Fruit fly (Drosophila melanogaster) whole organism, embryonic: ENCODE measurements around the gene RpL10.

Source experiments
- Adf1 ChIP-seq: fragments of 200-800 bp; sonication (Bioruptor generic); IDR thresholded peaks from 2 replicates; pipeline ENCODE4 v1.3.6; 2022; ENCODE audit warnings: missing biosample characterization, missing genetic modification characterization
- Antp ChIP-seq: fragments of 200-800 bp; sonication (Bioruptor generic); optimal IDR thresholded peaks from 3 replicates; lab custom pipeline; 2016; ENCODE audit warnings: missing biosample characterization, missing genetic modification characterization
- Atf-2 ChIP-seq: fragments of 200-800 bp; sonication (Bioruptor generic); optimal IDR thresholded peaks from 2 replicates; lab custom pipeline; 2016; ENCODE audit warnings: missing biosample characterization, missing genetic modification characterization
- B-H1 ChIP-seq: fragments of 200-800 bp; sonication (Bioruptor generic); IDR thresholded peaks from 3 replicates; pipeline ENCODE4 v1.3.6; 2022; ENCODE audit warnings: missing biosample characterization, missing genetic modification characterization
- CG10274 ChIP-seq: fragments of 200-800 bp; sonication (Bioruptor generic); optimal IDR thresholded peaks from 3 replicates; lab custom pipeline; 2017; ENCODE audit warnings: missing biosample characterization, mild to moderate bottlenecking, missing genetic modification characterization
- CG12104 ChIP-seq: fragments of 200-800 bp; sonication (Bioruptor generic); optimal IDR thresholded peaks from 3 replicates; lab custom pipeline; 2016; ENCODE audit warnings: missing biosample characterization, missing genetic modification characterization
- CG12236 ChIP-seq: fragments of 200-800 bp; sonication (Bioruptor generic); optimal IDR thresholded peaks from 2 replicates; lab custom pipeline; 2016; ENCODE audit warnings: missing biosample characterization, missing genetic modification characterization
- CG12769 ChIP-seq: fragments of 200-800 bp; sonication (Bioruptor generic); optimal IDR thresholded peaks from 2 replicates; lab custom pipeline; 2019; ENCODE audit warnings: missing biosample characterization, mild to moderate bottlenecking, missing genetic modification characterization, moderate library complexity
- CG12942 ChIP-seq: fragments of 200-800 bp; sonication (Bioruptor generic); optimal IDR thresholded peaks from 3 replicates; lab custom pipeline; 2016; ENCODE audit warnings: missing biosample characterization, missing genetic modification characterization
- CG13424 ChIP-seq: fragments of 200-800 bp; sonication (Bioruptor generic); optimal IDR thresholded peaks from 2 replicates; lab custom pipeline; 2019; ENCODE audit warnings: missing biosample characterization, mild to moderate bottlenecking, missing genetic modification characterization, moderate library complexity
- CG15011 ChIP-seq: fragments of 200-800 bp; sonication (Bioruptor generic); optimal IDR thresholded peaks from 3 replicates; lab custom pipeline; 2018; ENCODE audit warnings: missing biosample characterization, mild to moderate bottlenecking, missing genetic modification characterization
- CG15269 ChIP-seq: fragments of 200-800 bp; sonication (Bioruptor generic); optimal IDR thresholded peaks from 2 replicates; lab custom pipeline; 2018; ENCODE audit warnings: missing biosample characterization, mild to moderate bottlenecking, missing genetic modification characterization, moderate library complexity
- CG16863 ChIP-seq: fragments of 200-800 bp; sonication (Bioruptor generic); optimal IDR thresholded peaks from 3 replicates; lab custom pipeline; 2016; ENCODE audit warnings: missing biosample characterization, missing genetic modification characterization
- CG17186 ChIP-seq: fragments of 200-800 bp; sonication (Bioruptor generic); optimal IDR thresholded peaks from 3 replicates; lab custom pipeline; 2017; ENCODE audit warnings: missing biosample characterization, missing genetic modification reagents, missing genetic modification characterization
- CG1792 ChIP-seq: fragments of 200-800 bp; sonication (Bioruptor generic); optimal IDR thresholded peaks from 2 replicates; lab custom pipeline; 2016; ENCODE audit warnings: missing biosample characterization, missing genetic modification characterization
- CG18764 ChIP-seq: fragments of 200-800 bp; sonication (Bioruptor generic); optimal IDR thresholded peaks from 3 replicates; lab custom pipeline; 2016; ENCODE audit warnings: missing biosample characterization, missing genetic modification characterization
- CG2116 ChIP-seq: fragments of 200-800 bp; sonication (Bioruptor generic); optimal IDR thresholded peaks from 3 replicates; lab custom pipeline; 2018; ENCODE audit warnings: missing biosample characterization, mild to moderate bottlenecking, missing genetic modification characterization
- CG2202 ChIP-seq: fragments of 200-800 bp; sonication (Bioruptor generic); optimal IDR thresholded peaks from 2 replicates; lab custom pipeline; 2018; ENCODE audit warnings: missing biosample characterization, mild to moderate bottlenecking, missing genetic modification characterization
- CG2712 ChIP-seq: fragments of 200-800 bp; optimal IDR thresholded peaks from 3 replicates; lab custom pipeline; 2019; ENCODE audit warnings: missing biosample characterization, mild to moderate bottlenecking, missing genetic modification characterization, moderate library complexity
- CG3281 ChIP-seq: fragments of 200-800 bp; sonication (Bioruptor generic); optimal IDR thresholded peaks from 3 replicates; lab custom pipeline; 2017; ENCODE audit warnings: missing biosample characterization, mild to moderate bottlenecking, missing genetic modification characterization
- CG34224 ChIP-seq: fragments of 200-800 bp; sonication (Bioruptor generic); IDR thresholded peaks from 3 replicates; pipeline ENCODE4 v1.3.6; 2022; ENCODE audit warnings: missing biosample characterization, missing genetic modification characterization; ENCODE audit not compliant: partially characterized antibody
- CG34376 ChIP-seq: fragments of 200-800 bp; sonication (Bioruptor generic); optimal IDR thresholded peaks from 2 replicates; lab custom pipeline; 2018; ENCODE audit warnings: missing biosample characterization, mild to moderate bottlenecking, missing genetic modification characterization
- CG42726 ChIP-seq: fragments of 200-800 bp; sonication (Bioruptor generic); IDR thresholded peaks from 2 replicates; pipeline ENCODE4 v1.3.6; 2022; ENCODE audit warnings: missing biosample characterization, missing genetic modification characterization; ENCODE audit not compliant: partially characterized antibody
- CG4854 ChIP-seq: fragments of 200-800 bp; sonication (Bioruptor generic); optimal IDR thresholded peaks from 2 replicates; lab custom pipeline; 2016; ENCODE audit warnings: missing biosample characterization, missing genetic modification characterization, inconsistent platforms
- CG5180 ChIP-seq: fragments of 200-800 bp; sonication (Bioruptor generic); optimal IDR thresholded peaks from 3 replicates; lab custom pipeline; 2017; ENCODE audit warnings: missing biosample characterization, missing genetic modification characterization, mild to moderate bottlenecking, moderate library complexity, missing genetic modification reagents
- CG6765 ChIP-seq: fragments of 200-800 bp; sonication (Bioruptor generic); optimal IDR thresholded peaks from 3 replicates; lab custom pipeline; 2017; ENCODE audit warnings: missing biosample characterization, mild to moderate bottlenecking, missing genetic modification characterization
- CG7839 ChIP-seq: fragments of 200-800 bp; sonication (Bioruptor generic); optimal IDR thresholded peaks from 3 replicates; lab custom pipeline; 2018; ENCODE audit warnings: missing biosample characterization, mild to moderate bottlenecking, missing genetic modification characterization, moderate library complexity
- Dfd ChIP-seq, 2 experiments: fragments of >200 bp; optimal IDR thresholded peaks; 2 replicates each; lab custom pipeline; 2017; ENCODE audit warnings: missing biosample characterization in 2 of 2, missing genetic modification characterization in 2 of 2
- Doc2 ChIP-seq: fragments of 200-800 bp; sonication (Bioruptor generic); IDR thresholded peaks from 2 replicates; pipeline ENCODE4 v1.3.6; 2022; ENCODE audit warnings: missing biosample characterization, missing genetic modification characterization
- Gsc ChIP-seq: fragments of 200-800 bp; sonication (Bioruptor generic); IDR thresholded peaks from 2 replicates; pipeline ENCODE4 v1.3.6; 2022; ENCODE audit warnings: missing biosample characterization, missing genetic modification characterization
- Hr51 ChIP-seq, 2 experiments: fragments of 200-800 bp; sonication (Bioruptor generic); optimal IDR thresholded peaks; 2 replicates in 1 of 2; 3 replicates in 1 of 2; lab custom pipeline; 2016 to 2018; ENCODE audit warnings: missing biosample characterization in 2 of 2, missing genetic modification characterization in 2 of 2, mild to moderate bottlenecking in 1 of 2, moderate library complexity in 1 of 2
- Lim3 ChIP-seq: fragments of 200-800 bp; sonication (Bioruptor generic); IDR thresholded peaks from 2 replicates; pipeline ENCODE4 v1.3.6; 2022; ENCODE audit warnings: missing biosample characterization, missing genetic modification characterization
- Nf-YC ChIP-seq: fragments of 200-800 bp; optimal IDR thresholded peaks from 3 replicates; lab custom pipeline; 2019; ENCODE audit warnings: missing biosample characterization, mild to moderate bottlenecking, missing genetic modification characterization, moderate library complexity
- Tbp ChIP-seq: fragments of >200 bp; optimal IDR thresholded peaks from 2 replicates; lab custom pipeline; 2018; ENCODE audit warnings: missing biosample characterization, missing genetic modification characterization
- Trl ChIP-seq, 3 experiments: fragments of >200 bp in 2 of 3; fragments of 200-800 bp in 1 of 3; sonication (Bioruptor generic) in 1 of 3; optimal IDR thresholded peaks; 2 replicates in 1 of 3; 3 replicates in 2 of 3; lab custom pipeline; 2016 to 2017; ENCODE audit warnings: missing biosample characterization in 1 of 3, missing genetic modification characterization in 1 of 3
- az2 ChIP-seq: fragments of 200-800 bp; sonication (Bioruptor generic); optimal IDR thresholded peaks from 3 replicates; lab custom pipeline; 2016; ENCODE audit warnings: missing biosample characterization, missing genetic modification characterization
- cg ChIP-seq: fragments of 200-800 bp; sonication (Bioruptor generic); optimal IDR thresholded peaks from 3 replicates; lab custom pipeline; 2019; ENCODE audit warnings: missing biosample characterization, mild to moderate bottlenecking, missing genetic modification characterization, moderate library complexity
- exex ChIP-seq: fragments of 200-800 bp; sonication (Bioruptor generic); optimal IDR thresholded peaks from 4 replicates; lab custom pipeline; 2018; ENCODE audit warnings: missing biosample characterization, mild to moderate bottlenecking, missing genetic modification characterization, moderate library complexity
- fd3F ChIP-seq: fragments of 200-800 bp; sonication (Bioruptor generic); optimal IDR thresholded peaks from 2 replicates; lab custom pipeline; 2018; ENCODE audit warnings: missing biosample characterization, mild to moderate bottlenecking, missing genetic modification characterization, moderate library complexity
- lab ChIP-seq: fragments of 200-800 bp; sonication (Bioruptor generic); optimal IDR thresholded peaks from 3 replicates; lab custom pipeline; 2017; ENCODE audit warnings: missing biosample characterization, missing genetic modification characterization, mild to moderate bottlenecking, moderate library complexity, missing genetic modification reagents
- lov ChIP-seq, 2 experiments: fragments of 200-800 bp in 1 of 2; fragments of >200 bp in 1 of 2; sonication (Bioruptor generic) in 1 of 2; IDR thresholded peaks in 1 of 2; optimal IDR thresholded peaks in 1 of 2; 2 replicates in 1 of 2; 3 replicates in 1 of 2; pipeline versions ENCODE4 v1.3.6 to Lab custom; 2017 to 2022; ENCODE audit warnings: missing biosample characterization in 1 of 2, missing genetic modification characterization in 1 of 2
- mirr ChIP-seq: fragments of 200-800 bp; sonication (Bioruptor generic); optimal IDR thresholded peaks from 3 replicates; lab custom pipeline; 2018; ENCODE audit warnings: missing biosample characterization, mild to moderate bottlenecking, missing genetic modification characterization
- nerfin-2 ChIP-seq: fragments of 200-800 bp; sonication (Bioruptor generic); IDR thresholded peaks from 2 replicates; pipeline ENCODE4 v1.3.6; 2022; ENCODE audit warnings: missing biosample characterization, missing genetic modification characterization; ENCODE audit not compliant: partially characterized antibody
- pho ChIP-seq: fragments of 200-800 bp; sonication (Bioruptor generic); optimal IDR thresholded peaks from 2 replicates; lab custom pipeline; 2016; ENCODE audit warnings: missing biosample characterization, missing genetic modification characterization
- repo ChIP-seq: fragments of 200-800 bp; sonication (Bioruptor generic); optimal IDR thresholded peaks from 2 replicates; lab custom pipeline; 2016; ENCODE audit warnings: missing biosample characterization, missing genetic modification characterization
- shn ChIP-seq: fragments of 200-800 bp; sonication (Bioruptor generic); optimal IDR thresholded peaks from 3 replicates; lab custom pipeline; 2016; ENCODE audit warnings: missing biosample characterization, missing genetic modification characterization
- sqz ChIP-seq: fragments of 200-800 bp; sonication (Bioruptor generic); optimal IDR thresholded peaks from 3 replicates; lab custom pipeline; 2018; ENCODE audit warnings: missing biosample characterization, mild to moderate bottlenecking, missing genetic modification characterization
- sug ChIP-seq: fragments of 200-800 bp; optimal IDR thresholded peaks from 2 replicates; lab custom pipeline; 2019; ENCODE audit warnings: missing biosample characterization, mild to moderate bottlenecking, missing genetic modification characterization, moderate library complexity
- ttk ChIP-seq: fragments of 200-800 bp; sonication (Bioruptor generic); IDR thresholded peaks from 2 replicates; pipeline ENCODE4 v2.1.2; 2022; ENCODE audit warnings: missing biosample characterization, missing genetic modification characterization
- wor ChIP-seq: fragments of 200-800 bp; sonication (Bioruptor generic); IDR thresholded peaks from 2 replicates; pipeline ENCODE4 v1.3.6; 2022; ENCODE audit warnings: missing biosample characterization, missing genetic modification characterization

Gene RpL10

dm6 chr3L:23095277-23095676 lies at the start of gene RpL10 (continued):
- TF ChIP-seq CG2712 (peak; percentile 51), Doc2 (GFP tag; lab: Robert Waterston, UW) (no peak), CG12942 (peak; percentile 31), CG18764 (GFP tag; lab: Kevin White, UChicago) (peak; percentile 14), pho (GFP tag; lab: Kevin White, UChicago) (no peak), lov (optimal IDR thresholded peaks at IDR 0.05; lab: Kevin White, UChicago) (no peak), lov (GFP tag; IDR thresholded peaks at IDR 0.05; lab: Robert Waterston, UW) (no peak), CG34376 (GFP tag; lab: Kevin White, UChicago) (peak; percentile 48), ttk (no peak), CG42726 (GFP tag; lab: Robert Waterston, UW) (no peak), exex (no peak), CG7839 (tag; lab: Kevin White, UChicago) (no peak), CG12769 (tag; lab: Kevin White, UChicago) (no peak), Dfd (GFP tag; optimal IDR thresholded peaks at IDR 0.05; lab: Kevin White, UChicago) (peak in 1 of 2 experiments; percentile 37), CG15269 (tag; lab: Kevin White, UChicago) (no peak), CG12236 (GFP tag; lab: Kevin White, UChicago) (no peak), CG6765 (GFP tag; lab: Kevin White, UChicago) (peak; percentile 21), fd3F (GFP tag; lab: Kevin White, UChicago) (peak; percentile 30), CG1792 (no peak), CG3281 (GFP tag; lab: Kevin White, UChicago) (peak; percentile 43), Atf-2 (GFP tag; lab: Kevin White, UChicago) (no peak), Hr51 (GFP tag; optimal IDR thresholded peaks at IDR 0.05; lab: Kevin White, UChicago) (no peak), az2 (GFP tag; lab: Kevin White, UChicago) (peak; percentile 9), shn (GFP tag; lab: Kevin White, UChicago) (no peak), mirr (GFP tag; lab: Kevin White, UChicago) (no peak), Lim3 (GFP tag; lab: Robert Waterston, UW) (no peak), nerfin-2 (GFP tag; lab: Robert Waterston, UW) (no peak), CG16863 (GFP tag; lab: Kevin White, UChicago) (peak; percentile 16), Adf1 (GFP tag; lab: Robert Waterston, UW) (no peak), wor (GFP tag; lab: Robert Waterston, UW) (no peak), cg (no peak), CG10274 (no peak), B-H1 (GFP tag; lab: Robert Waterston, UW) (no peak), Gsc (GFP tag; lab: Robert Waterston, UW) (no peak), Tbp (no peak), CG2202 (tag; lab: Kevin White, UChicago) (no peak), CG4854 (no peak), repo (no peak), Antp (GFP tag; lab: Kevin White, UChicago) (no peak), CG15011 (no peak), CG34224 (GFP tag; lab: Robert Waterston, UW) (no peak), CG2116 (GFP tag; lab: Kevin White, UChicago) (peak; percentile 44), Trl (optimal IDR thresholded peaks at IDR 0.05; lab: Kevin White, UChicago) (no peak), Trl (GFP tag; optimal IDR thresholded peaks at IDR 0.05; lab: Kevin White, UChicago) (no peak), lab (GFP tag; lab: Kevin White, UChicago) (no peak), sqz (GFP tag; lab: Kevin White, UChicago) (no peak), CG17186 (GFP tag; lab: Kevin White, UChicago) (no peak), CG5180 (GFP tag; lab: Kevin White, UChicago) (no peak), sug (tag; lab: Kevin White, UChicago) (peak; percentile 50), CG12104 (GFP tag; lab: Kevin White, UChicago) (no peak), Nf-YC (tag; lab: Kevin White, UChicago) (no peak), CG13424 (tag; lab: Kevin White, UChicago) (peak; percentile 6)
